Fruit fly (Drosophila melanogaster) whole organism, wandering third instar larva: ENCODE measurements around the gene Zip71B.

ENCODE experiments used
- CG9705 ChIP-seq: fragments of 200-800 bp; sonication (Bioruptor generic); optimal IDR thresholded peaks from 2 replicates; lab custom pipeline; 2018; ENCODE audit warnings: missing biosample characterization, mild to moderate bottlenecking, missing genetic modification characterization
- Dfd ChIP-seq: fragments of >200 bp; optimal IDR thresholded peaks from 2 replicates; lab custom pipeline; 2017; ENCODE audit warnings: missing biosample characterization, missing genetic modification characterization
- Dif ChIP-seq: fragments of 200-275, 200-300 bp; sonication (Bioruptor generic); optimal IDR thresholded peaks from 2 replicates; lab custom pipeline; 2018; ENCODE audit warnings: missing biosample characterization, missing genetic modification characterization; ENCODE audit not compliant: partially characterized antibody
- GATAd ChIP-seq: sonication (Bioruptor generic); optimal IDR thresholded peaks from 2 replicates; lab custom pipeline; 2016; ENCODE audit warnings: missing biosample characterization, missing genetic modification characterization
- HLH106 ChIP-seq: fragments of 200-800 bp; optimal IDR thresholded peaks from 3 replicates; lab custom pipeline; 2019; ENCODE audit warnings: missing biosample characterization, mild to moderate bottlenecking, missing genetic modification characterization, moderate library complexity
- Hnf4 ChIP-seq: fragments of 200-800 bp; sonication (Bioruptor generic); optimal IDR thresholded peaks from 2 replicates; lab custom pipeline; 2016; ENCODE audit warnings: missing biosample characterization, mild to moderate bottlenecking, missing genetic modification characterization
- Hr78 ChIP-seq: fragments of >200 bp; optimal IDR thresholded peaks from 2 replicates; lab custom pipeline; 2017; ENCODE audit warnings: missing biosample characterization, missing genetic modification characterization
- Hr83 ChIP-seq: fragments of 200-300 bp; sonication (Bioruptor generic); optimal IDR thresholded peaks from 2 replicates; lab custom pipeline; 2016; ENCODE audit warnings: missing biosample characterization, mild to moderate bottlenecking, missing genetic modification characterization, moderate library complexity; ENCODE audit not compliant: poor library complexity, severe bottlenecking
- Jra ChIP-seq: sonication (Bioruptor generic); optimal IDR thresholded peaks from 2 replicates; lab custom pipeline; 2016; ENCODE audit warnings: missing biosample characterization, missing genetic modification characterization
- Mio ChIP-seq: sonication (Bioruptor generic); optimal IDR thresholded peaks from 2 replicates; lab custom pipeline; 2016; ENCODE audit warnings: missing biosample characterization, missing genetic modification characterization
- Myc ChIP-seq: fragments of >200 bp; optimal IDR thresholded peaks from 2 replicates; lab custom pipeline; 2017
- OdsH ChIP-seq: fragments of 200-800 bp; sonication (Bioruptor generic); optimal IDR thresholded peaks from 2 replicates; lab custom pipeline; 2016; ENCODE audit warnings: missing biosample characterization, mild to moderate bottlenecking, missing genetic modification characterization
- Rel ChIP-seq, 2 experiments: fragments of 200-800 bp; sonication (Bioruptor generic) in 1 of 2; optimal IDR thresholded peaks; 2 replicates in 1 of 2; 3 replicates in 1 of 2; lab custom pipeline; 2016 to 2019; ENCODE audit warnings: mild to moderate bottlenecking in 2 of 2, missing biosample characterization in 2 of 2, missing genetic modification characterization in 2 of 2, moderate library complexity in 1 of 2
- Sp1 ChIP-seq: fragments of 200-800 bp; sonication (Bioruptor generic); optimal IDR thresholded peaks from 3 replicates; lab custom pipeline; 2019; ENCODE audit warnings: missing biosample characterization, mild to moderate bottlenecking, missing genetic modification characterization, moderate library complexity
- Vsx2 ChIP-seq: fragments of 200-300, 225-300 bp; sonication (Bioruptor generic); optimal IDR thresholded peaks from 2 replicates; lab custom pipeline; 2018; ENCODE audit warnings: missing biosample characterization, missing genetic modification characterization; ENCODE audit not compliant: partially characterized antibody
- brk ChIP-seq: fragments of 200-800 bp; sonication (Bioruptor generic); optimal IDR thresholded peaks from 2 replicates; lab custom pipeline; 2016; ENCODE audit warnings: missing biosample characterization, mild to moderate bottlenecking, missing genetic modification characterization
- dmrt93B ChIP-seq: fragments of 200-800 bp; sonication (Bioruptor generic); optimal IDR thresholded peaks from 2 replicates; lab custom pipeline; 2018; ENCODE audit warnings: missing biosample characterization, mild to moderate bottlenecking, missing genetic modification characterization
- dsf ChIP-seq: sonication (Bioruptor generic); optimal IDR thresholded peaks from 2 replicates; lab custom pipeline; 2016; ENCODE audit warnings: missing biosample characterization, missing genetic modification characterization, borderline replicate concordance
- foxo ChIP-seq, 2 experiments: fragments of 200-800 bp; sonication (Bioruptor generic); optimal IDR thresholded peaks; 2 replicates in 1 of 2; 3 replicates in 1 of 2; lab custom pipeline; 2016 to 2017; ENCODE audit warnings: missing biosample characterization in 2 of 2, missing genetic modification characterization in 2 of 2
- h ChIP-seq: fragments of 200-800 bp; sonication (Bioruptor generic); optimal IDR thresholded peaks from 3 replicates; lab custom pipeline; 2016; ENCODE audit warnings: missing biosample characterization, mild to moderate bottlenecking, missing genetic modification characterization
- lola ChIP-seq: fragments of >200 bp; optimal IDR thresholded peaks from 2 replicates; lab custom pipeline; 2017; ENCODE audit warnings: missing biosample characterization, missing genetic modification characterization
- pan ChIP-seq: fragments of >200 bp; optimal IDR thresholded peaks from 2 replicates; lab custom pipeline; 2017
- rgr ChIP-seq: fragments of 200-800 bp; sonication (Bioruptor generic); optimal IDR thresholded peaks from 3 replicates; lab custom pipeline; 2016; ENCODE audit warnings: missing biosample characterization, mild to moderate bottlenecking, missing genetic modification characterization
- sage ChIP-seq: fragments of 200-800 bp; sonication (Bioruptor generic); optimal IDR thresholded peaks from 2 replicates; lab custom pipeline; 2016; ENCODE audit warnings: missing biosample characterization, mild to moderate bottlenecking, missing genetic modification characterization
- tai ChIP-seq: sonication (Bioruptor generic); optimal IDR thresholded peaks from 2 replicates; lab custom pipeline; 2016; ENCODE audit warnings: missing biosample characterization, missing genetic modification characterization
- usp ChIP-seq: fragments of >200 bp; optimal IDR thresholded peaks from 2 replicates; lab custom pipeline; 2017; ENCODE audit warnings: missing biosample characterization, missing genetic modification characterization

Gene Zip71B

DNA sequence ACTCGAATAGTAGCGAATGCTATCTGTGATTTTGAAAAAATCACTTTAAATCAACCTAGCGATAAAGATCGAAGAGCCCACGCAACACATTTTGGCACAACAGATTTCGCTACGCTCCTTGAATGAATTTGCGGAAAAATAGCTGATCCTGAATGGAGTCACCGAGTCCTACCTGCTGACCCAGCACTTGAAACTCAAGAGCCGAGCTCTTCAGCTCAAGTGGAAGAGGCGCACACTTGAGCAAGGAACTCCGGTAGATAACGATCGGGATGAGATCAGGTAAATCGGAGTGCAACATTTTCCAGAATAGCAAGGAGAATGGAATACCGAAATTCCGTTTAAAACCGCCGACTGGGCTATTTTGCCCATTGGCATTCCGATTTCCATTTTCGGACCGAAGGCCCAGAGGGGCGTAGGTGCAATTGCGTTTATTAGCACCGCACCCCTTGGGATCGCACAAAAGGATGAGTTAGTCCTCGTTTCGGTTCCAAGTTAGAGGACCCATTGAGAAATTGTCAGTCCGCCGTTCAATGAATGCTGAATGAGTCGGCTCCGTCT is 48.3 kb downstream of the Zip71B start:
- TF ChIP-seq OdsH (GFP tag; lab: Kevin White, UChicago) = no peak
- no peak for TF ChIP-seq rgr (GFP tag; lab: Kevin White, UChicago)
- TF ChIP-seq Sp1 (GFP tag; lab: Kevin White, UChicago) = no peak
- TF ChIP-seq foxo (GFP tag; optimal IDR thresholded peaks at IDR 0.05; lab: Kevin White, UChicago) = no peak
- TF ChIP-seq tai = no peak
- no peak for TF ChIP-seq brk (GFP tag; lab: Kevin White, UChicago)
- TF ChIP-seq HLH106 (tag; lab: Kevin White, UChicago) = no peak
- no peak for TF ChIP-seq pan
- TF ChIP-seq Hnf4 (GFP tag; lab: Kevin White, UChicago) = no peak
- no peak for TF ChIP-seq lola (GFP tag; lab: Kevin White, UChicago)
- TF ChIP-seq Hr83 (GFP tag; lab: Kevin White, UChicago) = no peak

DNA sequence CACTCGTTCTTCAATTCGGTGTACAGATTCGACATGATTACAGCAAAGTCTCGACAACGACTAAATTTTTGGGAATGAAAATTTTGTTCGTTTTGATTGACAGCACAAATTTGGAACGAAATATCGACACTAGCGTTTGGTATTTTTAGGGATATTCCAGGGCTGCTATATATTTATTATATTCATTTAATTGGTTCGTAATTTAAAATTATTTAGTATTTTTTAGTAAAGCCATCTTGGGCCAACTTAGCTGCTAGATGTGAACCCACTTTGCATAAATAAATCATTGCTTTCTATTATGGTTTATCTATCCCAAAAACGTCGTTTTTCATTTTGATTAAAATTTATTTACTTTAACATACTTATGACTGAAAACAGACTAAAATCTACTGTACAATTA is 50.4 kb downstream of the Zip71B start, which contains the start of gene Rpn12R:
Rpn12R (minus strand) TSS at position 101 of the 400 bp plus-strand sequence.
- TF ChIP-seq pan (no peak), rgr (GFP tag; lab: Kevin White, UChicago) (no peak), Rel (GFP tag; optimal IDR thresholded peaks at IDR 0.05; lab: Kevin White, UChicago) (no peak), Rel (tag; optimal IDR thresholded peaks at IDR 0.05; lab: Kevin White, UChicago) (no peak), Hr78 (GFP tag; lab: Kevin White, UChicago) (no peak), Dif (GFP tag; lab: Kevin White, UChicago) (no peak), h (no peak), dsf (GFP tag; lab: Kevin White, UChicago) (no peak), Dfd (GFP tag; lab: Kevin White, UChicago) (no peak), Vsx2 (GFP tag; lab: Kevin White, UChicago) (no peak), Jra (GFP tag; lab: Kevin White, UChicago) (no peak), dmrt93B (GFP tag; lab: Kevin White, UChicago) (no peak), HLH106 (tag; lab: Kevin White, UChicago) (no peak)

DNA sequence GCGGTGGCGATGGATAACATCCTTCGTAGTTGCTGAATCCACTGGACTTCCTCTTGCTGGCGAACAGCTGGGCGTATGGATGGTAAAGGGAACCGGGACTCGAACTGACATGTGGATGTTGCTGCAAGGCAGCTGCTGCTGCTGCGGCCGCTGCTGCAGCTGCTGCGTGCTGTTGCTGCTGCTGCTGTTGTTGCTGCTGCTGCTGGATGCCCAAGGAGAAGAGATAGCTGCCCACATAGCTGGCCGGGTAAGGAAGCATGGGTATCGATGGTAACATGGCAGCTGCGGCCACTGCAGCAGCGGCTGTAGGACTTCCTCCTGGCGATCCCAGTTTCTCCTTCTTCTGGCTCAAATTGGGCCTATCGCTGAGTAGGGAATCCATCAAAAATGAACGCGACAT is 51.4 kb downstream of the Zip71B start:
- TF ChIP-seq Dfd (GFP tag; lab: Kevin White, UChicago) = peak; percentile 75
- TF ChIP-seq Jra (GFP tag; lab: Kevin White, UChicago) = no peak

DNA sequence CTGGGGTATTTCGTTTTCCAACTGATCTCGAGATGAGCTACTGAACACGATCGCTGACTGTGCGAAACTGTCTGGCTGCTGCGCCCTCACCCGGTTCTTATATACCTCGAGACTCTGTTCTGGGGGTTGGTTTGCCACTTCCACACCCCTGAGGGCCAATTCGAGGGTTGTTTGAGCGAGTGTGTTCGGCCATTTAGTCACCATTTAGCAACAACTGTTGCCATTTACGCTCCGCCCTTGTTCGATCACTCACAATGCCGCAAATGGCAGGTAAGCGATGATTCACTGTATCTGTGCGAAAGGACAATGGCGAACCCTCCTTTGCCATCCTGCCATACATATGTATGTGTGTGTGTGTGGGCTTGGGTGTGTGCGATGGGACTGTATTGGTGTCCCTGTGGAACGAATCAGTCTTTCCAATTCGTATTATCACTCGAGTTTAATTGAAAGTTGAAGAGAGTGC is 51.8 kb downstream of the Zip71B start, which contains the start of gene ind:
ind (minus strand) TSS at position 51 of the 463 bp plus-strand sequence.
- TF ChIP-seq dmrt93B (GFP tag; lab: Kevin White, UChicago) (no peak), h (no peak), CG9705 (no peak), usp (no peak), Dif (GFP tag; lab: Kevin White, UChicago) (no peak), Myc (no peak), lola (GFP tag; lab: Kevin White, UChicago) (no peak), GATAd (no peak), Hr78 (GFP tag; lab: Kevin White, UChicago) (no peak), sage (GFP tag; lab: Kevin White, UChicago) (no peak), dsf (GFP tag; lab: Kevin White, UChicago) (no peak), Mio (GFP tag; lab: Kevin White, UChicago) (no peak)
- TF ChIP-seq, all 38 proteins: peak for 0

DNA sequence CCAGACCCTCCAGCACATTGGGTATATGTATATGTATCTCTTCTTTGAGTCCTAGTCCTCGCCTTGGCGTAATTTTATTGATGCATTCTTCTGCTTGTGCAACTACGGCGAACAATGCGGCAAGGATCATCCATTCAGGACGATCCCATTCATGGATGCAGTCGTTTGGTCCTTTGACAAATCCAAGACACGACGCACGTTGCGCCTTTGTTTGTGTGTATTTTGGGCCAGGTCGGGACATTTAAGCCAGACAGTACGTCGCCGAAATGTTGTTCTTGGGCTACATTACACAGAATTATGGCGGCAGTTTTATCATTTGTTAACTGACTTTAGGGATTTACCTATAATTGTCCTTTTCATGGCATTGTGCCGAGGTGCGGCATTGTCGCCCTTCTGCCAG is 53.0 kb downstream of the Zip71B start:
- no peak for TF ChIP-seq tai
